Worm (Caenorhabditis elegans) whole organism, L4 larva: ENCODE results near the gene srm-2.

ENCODE experiments used
- R02D3.7 ChIP-seq: fragments of 150-350 bp; sonication (generic microtip); optimal IDR thresholded peaks from 3 replicates; lab custom pipeline; 2014; ENCODE audit warnings: missing biosample characterization, missing genetic modification characterization
- Y75B8A.6 ChIP-seq: fragments of 200-800 bp; sonication (Bioruptor generic); IDR thresholded peaks from 2 replicates; pipeline ENCODE4 v1.3.6; 2022; ENCODE audit warnings: missing genetic modification reagents, missing genetic modification characterization, missing compliant biosample characterization
- ZK337.2 ChIP-seq: fragments of 200-800 bp; sonication (Bioruptor generic); IDR thresholded peaks from 2 replicates; pipeline ENCODE4 v1.3.6; 2022; ENCODE audit warnings: missing genetic modification reagents, missing genetic modification characterization, missing compliant biosample characterization
- egl-27 ChIP-seq: sonication (generic microtip); optimal IDR thresholded peaks from 3 replicates; lab custom pipeline; 2017; ENCODE audit warnings: missing biosample characterization, missing genetic modification reagents, missing genetic modification characterization
- lin-13 ChIP-seq: fragments of 150-350 bp; optimal IDR thresholded peaks from 2 replicates; lab custom pipeline; 2014; ENCODE audit warnings: missing biosample characterization, missing genetic modification reagents, missing genetic modification characterization
- snpc-4 ChIP-seq: fragments of 150-350 bp; optimal IDR thresholded peaks from 2 replicates; lab custom pipeline; 2014; ENCODE audit warnings: missing biosample characterization, missing genetic modification characterization

DNA sequence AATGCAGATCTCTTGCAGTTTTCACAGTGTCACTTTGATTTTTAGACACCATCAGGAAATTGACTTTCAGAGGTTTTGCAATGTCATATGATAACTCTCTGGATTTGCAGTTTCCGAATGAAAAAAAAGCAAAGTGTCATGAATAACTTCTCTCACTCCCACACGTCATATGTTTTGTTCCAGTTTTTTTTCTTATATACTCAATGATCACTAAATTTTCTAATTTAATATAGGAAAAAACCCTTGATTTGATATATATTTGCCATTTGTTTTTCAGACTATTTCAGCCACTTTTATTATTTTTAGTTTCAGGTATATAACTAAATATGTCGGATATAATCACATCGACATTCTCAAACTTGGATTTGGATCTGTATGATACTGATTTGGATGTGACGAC lies 29.0 kb downstream of the srm-2 start, which contains the start of gene C09B9.1:
- TF ChIP-seq snpc-4 (tag; lab: Kevin White, UChicago) (no peak), ZK337.2 (GFP tag; lab: Robert Waterston, UW) (no peak), R02D3.7 (tag; lab: Kevin White, UChicago) (no peak), egl-27 (tag; lab: Kevin White, UChicago) (no peak), lin-13 (GFP tag; lab: Kevin White, UChicago) (no peak), Y75B8A.6 (no peak)
